Fruit fly (Drosophila melanogaster): ENCODE measurements around the gene CG16719.
A peak's percentile ranks its signal among the peaks of the same experiment; 100 is the strongest.

The CG16719 gene

dm6 chr3L:9684871-9685270, at the start of gene CG16719:
Gene CG16719 (plus strand): TSS chr3L:9685171.
- TF ChIP-seq Ets96B (tag; optimal IDR thresholded peaks at IDR 0.05): no peak
- TF ChIP-seq svp (GFP tag): no peak
- TF ChIP-seq achi (GFP tag; optimal IDR thresholded peaks at IDR 0.05): no peak
- no peak for TF ChIP-seq Sox14 (GFP tag; optimal IDR thresholded peaks at IDR 0.05)
- TF ChIP-seq pdm3 (GFP tag; optimal IDR thresholded peaks at IDR 0.05): no peak
- no peak for TF ChIP-seq dsx (GFP tag; optimal IDR thresholded peaks at IDR 0.05; ENCODE audit: poor library complexity, severe bottlenecking)
- TF ChIP-seq CG34406 (GFP tag; optimal IDR thresholded peaks at IDR 0.05): no peak
- TF ChIP-seq Eip93F (GFP tag; optimal IDR thresholded peaks at IDR 0.05): no peak

- TF ChIP-seq CG11294 (GFP tag; IDR thresholded peaks at IDR 0.05): no peak
- TF ChIP-seq OdsH (GFP tag; optimal IDR thresholded peaks at IDR 0.05): no peak
- TF ChIP-seq dsx (GFP tag; optimal IDR thresholded peaks at IDR 0.05; ENCODE audit: poor library complexity, severe bottlenecking): no peak
- no peak for TF ChIP-seq CG10669 (GFP tag; optimal IDR thresholded peaks at IDR 0.05)
- TF ChIP-seq Ets96B (tag; optimal IDR thresholded peaks at IDR 0.05): no peak
- TF ChIP-seq Smox (GFP tag; optimal IDR thresholded peaks at IDR 0.05): no peak
- TF ChIP-seq CG31627 (GFP tag; optimal IDR thresholded peaks at IDR 0.05): no peak
- no peak for TF ChIP-seq CG6276 (GFP tag; optimal IDR thresholded peaks at IDR 0.05)
- TF ChIP-seq CG6163 (GFP tag; IDR thresholded peaks at IDR 0.05): no peak
- TF ChIP-seq Hr39 (GFP tag; optimal IDR thresholded peaks at IDR 0.05): no peak
- TF ChIP-seq topi (GFP tag; optimal IDR thresholded peaks at IDR 0.05): no peak
- no peak for TF ChIP-seq CG6854 (GFP tag; optimal IDR thresholded peaks at IDR 0.05)
- no peak for TF ChIP-seq Gug (GFP tag; IDR thresholded peaks at IDR 0.05)
- no peak for TF ChIP-seq CG32006 (GFP tag; optimal IDR thresholded peaks at IDR 0.05)
- TF ChIP-seq ss (GFP tag; optimal IDR thresholded peaks at IDR 0.05): no peak
- TF ChIP-seq CG6808 (GFP tag; optimal IDR thresholded peaks at IDR 0.05): no peak
- TF ChIP-seq CG15336 (GFP tag; IDR thresholded peaks at IDR 0.05): no peak
- no peak for TF ChIP-seq CG7368 (GFP tag; optimal IDR thresholded peaks at IDR 0.05)
These were observed 47.2 kb upstream of the CG16719 start, which contains the start of gene CG8329 for dm6 chr3L:9637812-9638211. Gene CG8329 (plus strand): TSS chr3L:9638112.

dm6 chr3L:9638971-9639370, 46.0 kb upstream of the CG16719 start, which contains the start of gene CG18179:
Gene CG18179 (plus strand): TSS chr3L:9639271.
- TF ChIP-seq spab (GFP tag; optimal IDR thresholded peaks at IDR 0.05): no peak
- TF ChIP-seq CG6276 (GFP tag; optimal IDR thresholded peaks at IDR 0.05): no peak
- peak; percentile 16 for TF ChIP-seq svp (GFP tag)
- TF ChIP-seq CG3919 (GFP tag; optimal IDR thresholded peaks at IDR 0.05): no peak
- TF ChIP-seq ss (GFP tag; optimal IDR thresholded peaks at IDR 0.05): no peak

- TF ChIP-seq ss (GFP tag; optimal IDR thresholded peaks at IDR 0.05) (no peak), Met (GFP tag; optimal IDR thresholded peaks at IDR 0.05) (no peak), CG8319 (GFP tag; optimal IDR thresholded peaks at IDR 0.05) (no peak), Sox14 (GFP tag; optimal IDR thresholded peaks at IDR 0.05) (no peak), svp (GFP tag) (no peak), CG6276 (GFP tag; optimal IDR thresholded peaks at IDR 0.05) (no peak), lz (GFP tag; optimal IDR thresholded peaks at IDR 0.05) (no peak), CG6163 (GFP tag; IDR thresholded peaks at IDR 0.05) (no peak), Ets96B (tag; optimal IDR thresholded peaks at IDR 0.05) (no peak), dac (GFP tag; optimal IDR thresholded peaks at IDR 0.05) (no peak), CG3032 (tag; optimal IDR thresholded peaks at IDR 0.05) (no peak), fkh (GFP tag; optimal IDR thresholded peaks at IDR 0.05) (no peak), fd59A (GFP tag; optimal IDR thresholded peaks at IDR 0.05) (no peak), CG1621 (tag; optimal IDR thresholded peaks at IDR 0.05) (no peak), Hr39 (GFP tag; optimal IDR thresholded peaks at IDR 0.05) (no peak), CG11762 (GFP tag; optimal IDR thresholded peaks at IDR 0.05; ENCODE audit: insufficient read depth) (no peak), acj6 (GFP tag; optimal IDR thresholded peaks at IDR 0.05) (no peak), CG7368 (GFP tag; optimal IDR thresholded peaks at IDR 0.05) (no peak), CG8632 (GFP tag; optimal IDR thresholded peaks at IDR 0.05) (no peak), CG10669 (GFP tag; optimal IDR thresholded peaks at IDR 0.05) (no peak)
These were observed 44.3 kb upstream of the CG16719 start, which contains the start of gene CG18180 for dm6 chr3L:9640713-9641112. Gene CG18180 (plus strand): TSS chr3L:9641013.
